Fruit fly (Drosophila melanogaster) whole organism, embryonic: ENCODE results near the gene CG13481.

Experiments used
- CG10274 ChIP-seq: fragments of 200-800 bp; sonication (Bioruptor generic); optimal IDR thresholded peaks from 3 replicates; lab custom pipeline; 2017; ENCODE audit warnings: missing biosample characterization, mild to moderate bottlenecking, missing genetic modification characterization
- CG12744 ChIP-seq: fragments of 200-800 bp; sonication (Bioruptor generic); optimal IDR thresholded peaks from 2 replicates; lab custom pipeline; 2016; ENCODE audit warnings: missing biosample characterization, missing genetic modification characterization
- CG14965 ChIP-seq: fragments of 200-800 bp; sonication (Bioruptor generic); optimal IDR thresholded peaks from 2 replicates; lab custom pipeline; 2016; ENCODE audit warnings: missing biosample characterization, missing genetic modification characterization, borderline replicate concordance
- CG1647 ChIP-seq: fragments of 200-800 bp; sonication (Bioruptor generic); optimal IDR thresholded peaks from 3 replicates; lab custom pipeline; 2016; ENCODE audit warnings: missing biosample characterization, missing genetic modification characterization
- CG18619 ChIP-seq: fragments of 200-800 bp; sonication (Bioruptor generic); optimal IDR thresholded peaks from 3 replicates; lab custom pipeline; 2017; ENCODE audit warnings: missing biosample characterization, mild to moderate bottlenecking, missing genetic modification characterization
- Dip2 ChIP-seq: fragments of 200-800 bp; sonication (Bioruptor generic); IDR thresholded peaks from 2 replicates; pipeline ENCODE4 v1.3.6; 2022; ENCODE audit warnings: missing biosample characterization, missing genetic modification characterization
- Doc3 ChIP-seq: fragments of 200-800 bp; sonication (Bioruptor generic); IDR thresholded peaks from 3 replicates; pipeline ENCODE4 v1.3.6; 2022; ENCODE audit warnings: missing biosample characterization, missing genetic modification characterization; ENCODE audit not compliant: partially characterized antibody
- Scr ChIP-seq: fragments of 200-800 bp; sonication (Bioruptor generic); IDR thresholded peaks from 2 replicates; pipeline ENCODE4 v1.3.6; 2022; ENCODE audit warnings: missing biosample characterization, missing genetic modification characterization; ENCODE audit not compliant: partially characterized antibody
- cas ChIP-seq: fragments of 200-800 bp; sonication (Bioruptor generic); IDR thresholded peaks from 2 replicates; pipeline ENCODE4 v1.3.6; 2022; ENCODE audit warnings: missing biosample characterization, missing genetic modification characterization
- lilli ChIP-seq: fragments of 200-800 bp; sonication (Bioruptor generic); optimal IDR thresholded peaks from 3 replicates; lab custom pipeline; 2016; ENCODE audit warnings: missing biosample characterization, missing genetic modification characterization
- nom ChIP-seq: fragments of 200-800 bp; sonication (Bioruptor generic); optimal IDR thresholded peaks from 2 replicates; lab custom pipeline; 2017; ENCODE audit warnings: missing biosample characterization, missing genetic modification characterization, mild to moderate bottlenecking, moderate library complexity, missing genetic modification reagents
- odd ChIP-seq: fragments of 200-800 bp; sonication (Bioruptor generic); optimal IDR thresholded peaks from 2 replicates; lab custom pipeline; 2017; ENCODE audit warnings: missing biosample characterization, mild to moderate bottlenecking, missing genetic modification characterization
- pan ChIP-seq, 4 experiments: fragments of >200 bp in 3 of 4; fragments of 200-800 bp in 1 of 4; sonication (Bioruptor generic) in 1 of 4; optimal IDR thresholded peaks in 3 of 4; IDR thresholded peaks in 1 of 4; 2 replicates each; pipeline versions ENCODE4 v1.3.6 to Lab custom; 2017 to 2022; ENCODE audit warnings: missing biosample characterization in 2 of 4, missing genetic modification characterization in 2 of 4, mixed read lengths in 1 of 4
- row ChIP-seq: fragments of 200-800 bp; sonication (Bioruptor generic); IDR thresholded peaks from 3 replicates; pipeline ENCODE4 v1.3.6; 2022; ENCODE audit warnings: missing biosample characterization, missing genetic modification characterization
- run ChIP-seq: fragments of 200-800 bp; sonication (Bioruptor generic); optimal IDR thresholded peaks from 3 replicates; lab custom pipeline; 2018; ENCODE audit warnings: missing biosample characterization, mild to moderate bottlenecking, missing genetic modification characterization
- sob ChIP-seq: fragments of 200-800 bp; sonication (Bioruptor generic); IDR thresholded peaks from 2 replicates; pipeline ENCODE4 v1.3.6; 2022; ENCODE audit warnings: missing biosample characterization, missing genetic modification characterization
- tin ChIP-seq: fragments of 200-800 bp; sonication (Bioruptor generic); optimal IDR thresholded peaks from 3 replicates; lab custom pipeline; 2016; ENCODE audit warnings: missing biosample characterization, missing genetic modification characterization

Gene CG13481

dm6 chr3L:14319192-14319591 is 50.3 kb downstream of the CG13481 start (continued):
- TF ChIP-seq Doc3 (GFP tag; lab: Robert Waterston, UW) (no peak), cas (GFP tag; lab: Robert Waterston, UW) (no peak), CG1647 (GFP tag; lab: Kevin White, UChicago) (no peak), pan (optimal IDR thresholded peaks at IDR 0.05; lab: Kevin White, UChicago) (no peak), pan (GFP tag; optimal IDR thresholded peaks at IDR 0.05 in 1 of 2, IDR thresholded peaks at IDR 0.05 in 1 of 2) (peak in 1 of 2 experiments; percentile 30), CG12744 (no peak), run (tag; lab: Kevin White, UChicago) (no peak), CG18619 (no peak), nom (no peak), tin (GFP tag; lab: Kevin White, UChicago) (no peak), odd (GFP tag; lab: Kevin White, UChicago) (no peak), row (GFP tag; lab: Robert Waterston, UW) (peak; percentile 15; the same call in 1 of the 3 replicates), sob (GFP tag; lab: Robert Waterston, UW) (no peak), CG10274 (no peak), lilli (GFP tag; lab: Kevin White, UChicago) (no peak), CG14965 (no peak), Dip2 (GFP tag; lab: Robert Waterston, UW) (no peak), Scr (GFP tag; lab: Robert Waterston, UW) (no peak)
